Worm (Caenorhabditis elegans): Measurements from ENCODE around the gene deg-3.

Gene deg-3

DNA sequence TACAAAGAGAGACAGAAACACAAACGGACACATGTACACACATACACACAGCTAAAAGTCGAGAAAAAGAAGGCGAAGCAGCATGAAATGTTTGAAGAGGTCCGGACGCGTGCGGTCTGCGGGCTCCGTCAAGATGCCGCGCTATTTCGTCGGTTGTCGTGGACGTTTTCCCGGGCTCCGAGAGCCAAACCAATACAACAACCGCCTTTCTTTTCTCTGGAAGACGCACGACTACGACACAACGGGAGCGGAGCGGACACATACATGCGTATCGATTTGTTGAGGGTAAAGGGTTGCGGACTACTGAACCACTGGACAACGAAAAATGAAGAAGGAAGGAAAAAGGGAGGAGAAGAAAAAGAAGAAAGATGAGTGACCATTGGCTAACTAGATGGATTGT is 30.4 kb upstream of the deg-3 start (continued):
- TF ChIP-seq sdc-2 (tag; optimal IDR thresholded peaks at IDR 0.05) (peak; percentile 7), C38D4.7 (GFP tag; optimal IDR thresholded peaks at IDR 0.05) (no peak), ceh-2 (tag; optimal IDR thresholded peaks at IDR 0.05) (no peak), unc-3 (GFP tag; conservative IDR thresholded peaks at IDR 0.05) (no peak), unc-3 (tag; optimal IDR thresholded peaks at IDR 0.05) (no peak), ama-1 (optimal IDR thresholded peaks at IDR 0.05) (no peak), madf-2 (tag; optimal IDR thresholded peaks at IDR 0.05) (no peak), lin-11 (tag; optimal IDR thresholded peaks at IDR 0.05) (no peak), pat-9 (tag; optimal IDR thresholded peaks at IDR 0.05) (no peak), zip-5 (tag; optimal IDR thresholded peaks at IDR 0.05) (no peak), mec-3 (tag; optimal IDR thresholded peaks at IDR 0.05; ENCODE audit: borderline replicate concordance) (no peak), F13H6.1 (tag; optimal IDR thresholded peaks at IDR 0.05) (peak; percentile 28), syd-9 (tag; optimal IDR thresholded peaks at IDR 0.05) (no peak), ceh-45 (GFP tag; IDR thresholded peaks at IDR 0.05) (no peak), tbx-7 (tag; optimal IDR thresholded peaks at IDR 0.05) (no peak), ceh-34 (tag; optimal IDR thresholded peaks at IDR 0.05) (peak; percentile 39), ets-4 (tag; optimal IDR thresholded peaks at IDR 0.05) (no peak), ahr-1 (tag; optimal IDR thresholded peaks at IDR 0.05) (no peak), ttx-3 (tag; optimal IDR thresholded peaks at IDR 0.05) (no peak), pros-1 (tag; optimal IDR thresholded peaks at IDR 0.05) (no peak), elt-2 (tag; optimal IDR thresholded peaks at IDR 0.05) (no peak), tbx-2 (tag; optimal IDR thresholded peaks at IDR 0.05) (peak; percentile 39), ceh-48 (tag; optimal IDR thresholded peaks at IDR 0.05) (peak; percentile 89), ceh-14 (tag; optimal IDR thresholded peaks at IDR 0.05) (peak; percentile 44), T23F11.4 (GFP tag; optimal IDR thresholded peaks at IDR 0.05) (no peak), ceh-30 (tag; optimal IDR thresholded peaks at IDR 0.05) (no peak), unc-42 (tag; optimal IDR thresholded peaks at IDR 0.05) (peak; percentile 40), fkh-10 (GFP tag; optimal IDR thresholded peaks at IDR 0.05) (no peak), ztf-16 (tag; optimal IDR thresholded peaks at IDR 0.05) (no peak), hlh-30 (tag; optimal IDR thresholded peaks at IDR 0.05; ENCODE audit: insufficient read depth) (no peak), fkh-6 (tag; optimal IDR thresholded peaks at IDR 0.05) (no peak)

DNA sequence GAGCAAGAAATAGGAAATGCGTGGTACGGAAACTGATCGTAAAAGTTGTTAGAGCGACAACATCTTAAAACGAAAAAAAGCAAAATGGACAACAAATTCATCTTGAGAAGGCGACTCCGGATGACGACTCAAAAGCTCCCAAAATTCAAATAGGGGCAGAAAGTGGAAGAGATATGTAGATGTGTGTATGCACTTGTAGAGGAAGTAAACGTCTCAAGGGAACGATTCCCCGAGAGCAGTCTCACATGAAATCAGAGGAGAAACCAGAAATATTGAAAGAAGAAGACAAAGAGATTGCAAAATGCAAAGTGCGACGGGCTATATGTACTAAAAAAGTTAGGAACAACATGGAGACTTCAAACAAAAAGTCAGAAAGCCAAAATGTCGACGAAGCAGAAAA is 28.5 kb upstream of the deg-3 start, which contains the start of gene F57B7.2:
F57B7.2 (minus strand) TSS at position 101 of the 400 bp plus-strand sequence.
- TF ChIP-seq ceh-2 (tag; optimal IDR thresholded peaks at IDR 0.05) (no peak), zip-5 (tag; optimal IDR thresholded peaks at IDR 0.05) (no peak), C08G9.2 (tag; optimal IDR thresholded peaks at IDR 0.05) (no peak), K02D7.2 (tag; optimal IDR thresholded peaks at IDR 0.05) (no peak), nhr-232 (tag; optimal IDR thresholded peaks at IDR 0.05) (no peak), npax-4 (tag; optimal IDR thresholded peaks at IDR 0.05) (no peak), elt-2 (tag; optimal IDR thresholded peaks at IDR 0.05) (no peak), ceh-18 (tag; optimal IDR thresholded peaks at IDR 0.05) (no peak), syd-9 (tag; optimal IDR thresholded peaks at IDR 0.05) (no peak), hlh-15 (tag; optimal IDR thresholded peaks at IDR 0.05) (no peak), tbx-7 (tag; optimal IDR thresholded peaks at IDR 0.05) (no peak), fax-1 (tag; optimal IDR thresholded peaks at IDR 0.05) (no peak), nfya-1 (tag; optimal IDR thresholded peaks at IDR 0.05) (no peak), F13H6.1 (tag; optimal IDR thresholded peaks at IDR 0.05) (no peak), ceh-6 (GFP tag; optimal IDR thresholded peaks at IDR 0.05) (no peak), dmd-4 (tag; optimal IDR thresholded peaks at IDR 0.05; ENCODE audit: borderline replicate concordance) (no peak), pha-2 (tag; optimal IDR thresholded peaks at IDR 0.05) (no peak), sdc-2 (tag; optimal IDR thresholded peaks at IDR 0.05) (no peak), pros-1 (tag; optimal IDR thresholded peaks at IDR 0.05) (no peak), pha-4 (tag; optimal IDR thresholded peaks at IDR 0.05) (no peak)

Data from whole organism, late embryonic.